Worm (Caenorhabditis elegans): Measurements from ENCODE around the gene nspd-5.

DNA sequence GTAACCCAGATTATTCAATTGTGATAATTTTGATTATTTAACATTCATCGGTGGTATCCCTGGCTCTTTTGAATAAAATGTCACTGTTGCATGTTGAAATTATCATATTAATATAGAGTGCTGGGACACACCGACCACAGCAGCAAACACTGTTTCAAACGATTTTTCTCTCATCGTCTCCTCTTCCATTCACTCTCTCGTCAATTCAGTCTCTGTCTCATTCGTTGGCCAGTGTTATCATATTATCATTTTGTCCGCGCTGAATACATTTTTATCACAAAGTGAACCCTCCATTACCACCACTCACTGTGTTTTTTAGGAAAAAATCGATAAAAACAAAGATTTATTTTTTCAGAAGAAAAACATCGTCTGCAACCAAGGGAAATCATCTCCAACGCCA lies 3.1 kb downstream of the nspd-5 start:
- TF ChIP-seq ceh-39 (tag; optimal IDR thresholded peaks at IDR 0.05), result no peak
- TF ChIP-seq lsy-2 (tag; optimal IDR thresholded peaks at IDR 0.05), result no peak
- TF ChIP-seq pha-4 (tag; optimal IDR thresholded peaks at IDR 0.05), result no peak
- no peak for TF ChIP-seq nhr-12 (tag; optimal IDR thresholded peaks at IDR 0.05)
- no peak for TF ChIP-seq unc-62 (GFP tag; optimal IDR thresholded peaks at IDR 0.05)
- TF ChIP-seq snpc-4 (tag; optimal IDR thresholded peaks at IDR 0.05), result no peak
- TF ChIP-seq nhr-237 (tag; optimal IDR thresholded peaks at IDR 0.05), result no peak
- TF ChIP-seq mab-5 (tag; optimal IDR thresholded peaks at IDR 0.05), result no peak
- TF ChIP-seq elt-3 (tag; optimal IDR thresholded peaks at IDR 0.05), result no peak
- no peak for TF ChIP-seq nhr-28 (tag; optimal IDR thresholded peaks at IDR 0.05)
